Fruit fly (Drosophila melanogaster) whole organism, pupa: ENCODE results near the gene Taf10b.

Experiments
- CG12605 ChIP-seq: fragments of 200-800 bp; sonication (Bioruptor generic); IDR thresholded peaks from 2 replicates; pipeline ENCODE4 v1.3.6; 2022; ENCODE audit warnings: missing biosample characterization, missing genetic modification characterization
- CG34367 ChIP-seq: fragments of 200-800 bp; sonication (Bioruptor generic); optimal IDR thresholded peaks from 2 replicates; lab custom pipeline; 2018; ENCODE audit warnings: missing biosample characterization, mild to moderate bottlenecking, missing genetic modification characterization
- fd96Ca ChIP-seq: fragments of 200-800 bp; sonication (Bioruptor generic); IDR thresholded peaks from 3 replicates; pipeline ENCODE4 v1.3.6; 2022; ENCODE audit warnings: missing biosample characterization, missing genetic modification characterization

- TF ChIP-seq fd96Ca, result no peak
- TF ChIP-seq CG12605 (GFP tag; lab: Robert Waterston, UW), result peak; percentile 61
- TF ChIP-seq CG34367, result peak; percentile 41
These were observed 37.1 kb upstream of the Taf10b start, which contains the start of gene daw for dm6 chr2L:2804634-2805311.
